Worm (Caenorhabditis elegans) whole organism, L4 larva: ENCODE data around the gene clec-186.

Experiments used
- D1046.2 ChIP-seq: fragments of 200-800 bp; sonication (Bioruptor generic); IDR thresholded peaks from 2 replicates; pipeline ENCODE4 v1.3.6; 2022; ENCODE audit warnings: missing genetic modification characterization, missing compliant biosample characterization
- T26A8.4 ChIP-seq: fragments of 200-800 bp; sonication (Bioruptor generic); IDR thresholded peaks from 2 replicates; pipeline ENCODE4 v1.3.6; 2022; ENCODE audit warnings: missing genetic modification characterization, missing compliant biosample characterization
- Y105C5A.15 ChIP-seq: fragments of 200-800 bp; sonication (Bioruptor generic); IDR thresholded peaks from 2 replicates; pipeline ENCODE4 v1.3.6; 2022; ENCODE audit warnings: missing genetic modification characterization, missing compliant biosample characterization
- Y48G9A.11 ChIP-seq: fragments of 200-800 bp; sonication (Bioruptor generic); IDR thresholded peaks from 2 replicates; pipeline ENCODE4 v1.3.6; 2022; ENCODE audit warnings: missing genetic modification reagents, missing genetic modification characterization, missing compliant biosample characterization
- ZK546.5 ChIP-seq, 2 experiments: sonication (generic microtip); optimal IDR thresholded peaks; 2 replicates each; lab custom pipeline; 2017; ENCODE audit warnings: missing biosample characterization in 2 of 2, missing genetic modification characterization in 2 of 2
- ceh-62 ChIP-seq: sonication (generic microtip); optimal IDR thresholded peaks from 2 replicates; lab custom pipeline; 2017; ENCODE audit warnings: missing biosample characterization, missing genetic modification characterization
- cey-2 ChIP-seq: sonication (generic microtip); optimal IDR thresholded peaks from 3 replicates; lab custom pipeline; 2017; ENCODE audit warnings: missing genetic modification characterization, mild to moderate bottlenecking, missing compliant biosample characterization, antibody characterized with exemption, borderline replicate concordance; ENCODE audit not compliant: insufficient read depth
- daf-12 ChIP-seq: fragments of 150-350 bp; optimal IDR thresholded peaks from 2 replicates; lab custom pipeline; 2014; ENCODE audit warnings: missing biosample characterization, missing genetic modification reagents, missing genetic modification characterization
- daf-16 ChIP-seq, 3 experiments: sonication (generic microtip); optimal IDR thresholded peaks; 2 replicates each; lab custom pipeline; 2016 to 2017; ENCODE audit warnings: missing genetic modification characterization in 3 of 3, missing genetic modification reagents in 3 of 3, mild to moderate bottlenecking in 2 of 3, missing compliant biosample characterization in 2 of 3, missing biosample characterization in 1 of 3, moderate library complexity in 1 of 3
- daf-8 ChIP-seq: fragments of 200-800 bp; sonication (Bioruptor generic); IDR thresholded peaks from 2 replicates; pipeline ENCODE4 v1.3.6; 2022; ENCODE audit warnings: missing genetic modification characterization, missing compliant biosample characterization
- dmd-6 ChIP-seq: fragments of 200-800 bp; sonication (Bioruptor generic); IDR thresholded peaks from 2 replicates; pipeline ENCODE4 v1.3.6; 2022; ENCODE audit warnings: missing genetic modification reagents, missing genetic modification characterization, missing compliant biosample characterization
- dmd-9 ChIP-seq: fragments of 200-800 bp; sonication (Bioruptor generic); IDR thresholded peaks from 2 replicates; pipeline ENCODE4 v1.3.6; 2022; ENCODE audit warnings: missing genetic modification reagents, missing genetic modification characterization, missing compliant biosample characterization
- dve-1 ChIP-seq: sonication (generic microtip); optimal IDR thresholded peaks from 2 replicates; lab custom pipeline; 2017; ENCODE audit warnings: antibody characterized with exemption, mild to moderate bottlenecking, missing genetic modification characterization, missing compliant biosample characterization; ENCODE audit not compliant: insufficient read depth
- egl-27 ChIP-seq: sonication (generic microtip); optimal IDR thresholded peaks from 3 replicates; lab custom pipeline; 2017; ENCODE audit warnings: missing biosample characterization, missing genetic modification reagents, missing genetic modification characterization
- fkh-10 ChIP-seq: fragments of 150-350 bp; optimal IDR thresholded peaks from 2 replicates; lab custom pipeline; 2014; ENCODE audit warnings: missing biosample characterization, missing genetic modification reagents, missing genetic modification characterization
- hlh-11 ChIP-seq: fragments of 200-800 bp; sonication (Bioruptor generic); optimal IDR thresholded peaks from 2 replicates; lab custom pipeline; 2018; ENCODE audit warnings: mild to moderate bottlenecking, missing genetic modification characterization, missing compliant biosample characterization
- lin-13 ChIP-seq: fragments of 150-350 bp; optimal IDR thresholded peaks from 2 replicates; lab custom pipeline; 2014; ENCODE audit warnings: missing biosample characterization, missing genetic modification reagents, missing genetic modification characterization
- lin-29 ChIP-seq: fragments of 200-800 bp; sonication (Bioruptor generic); IDR thresholded peaks from 2 replicates; pipeline ENCODE4 v1.3.6; 2022; ENCODE audit warnings: missing genetic modification reagents, missing genetic modification characterization, missing compliant biosample characterization
- madf-5 ChIP-seq, 2 experiments: fragments of 200-800 bp; sonication (Bioruptor generic); IDR thresholded peaks; 2 replicates each; pipeline ENCODE4 v1.3.6; 2022; ENCODE audit warnings: missing compliant biosample characterization in 2 of 2, missing genetic modification characterization in 2 of 2
- mep-1 ChIP-seq: fragments of 150-350 bp; sonication (generic microtip); optimal IDR thresholded peaks from 3 replicates; lab custom pipeline; 2014; ENCODE audit warnings: missing biosample characterization, missing genetic modification characterization
- mxl-3 ChIP-seq: fragments of 200-800 bp; sonication (Bioruptor generic); optimal IDR thresholded peaks from 2 replicates; lab custom pipeline; 2018; ENCODE audit warnings: mild to moderate bottlenecking, missing genetic modification characterization, missing compliant biosample characterization
- nhr-28 ChIP-seq: fragments of 150-350 bp; optimal IDR thresholded peaks from 2 replicates; lab custom pipeline; 2014; ENCODE audit warnings: missing biosample characterization, missing genetic modification characterization
- nhr-42 ChIP-seq: fragments of 200-800 bp; sonication (Bioruptor generic); IDR thresholded peaks from 2 replicates; pipeline ENCODE4 v1.3.6; 2022; ENCODE audit warnings: missing genetic modification characterization, missing compliant biosample characterization
- nhr-48 ChIP-seq: sonication (generic microtip); optimal IDR thresholded peaks from 2 replicates; lab custom pipeline; 2016; ENCODE audit warnings: mild to moderate bottlenecking, missing genetic modification characterization, missing compliant biosample characterization
- nhr-76 ChIP-seq: fragments of 150-350 bp; optimal IDR thresholded peaks from 2 replicates; lab custom pipeline; 2014; ENCODE audit warnings: missing biosample characterization, missing genetic modification characterization
- pqm-1 ChIP-seq: sonication (generic microtip); optimal IDR thresholded peaks from 2 replicates; lab custom pipeline; 2017; ENCODE audit warnings: missing biosample characterization, missing genetic modification characterization
- rbr-2 ChIP-seq: sonication (generic microtip); optimal IDR thresholded peaks from 2 replicates; lab custom pipeline; 2016; ENCODE audit warnings: missing genotype, missing genetic modification characterization, missing compliant biosample characterization
- sdz-12 ChIP-seq: fragments of 200-800 bp; sonication (Bioruptor generic); optimal IDR thresholded peaks from 2 replicates; lab custom pipeline; 2018; ENCODE audit warnings: mild to moderate bottlenecking, missing genetic modification characterization, missing compliant biosample characterization
- snpc-4 ChIP-seq: fragments of 150-350 bp; optimal IDR thresholded peaks from 2 replicates; lab custom pipeline; 2014; ENCODE audit warnings: missing biosample characterization, missing genetic modification characterization
- tag-97 ChIP-seq: fragments of 200-800 bp; sonication (Bioruptor generic); IDR thresholded peaks from 2 replicates; pipeline ENCODE4 v1.3.6; 2022; ENCODE audit warnings: missing genetic modification characterization, missing compliant biosample characterization
- tra-1 ChIP-seq: fragments of 200-800 bp; sonication (Bioruptor generic); IDR thresholded peaks from 2 replicates; pipeline ENCODE4 v1.3.6; 2022; ENCODE audit warnings: missing genetic modification reagents, missing genetic modification characterization, missing compliant biosample characterization
- unc-130 ChIP-seq: sonication (generic microtip); optimal IDR thresholded peaks from 2 replicates; lab custom pipeline; 2016; ENCODE audit warnings: missing genetic modification reagents, missing genetic modification characterization, missing compliant biosample characterization
- unc-62 ChIP-seq, 3 experiments: fragments of 150-350 bp in 1 of 3; sonication (generic microtip); optimal IDR thresholded peaks in 2 of 3; peaks in 1 of 3; 1 replicate in 1 of 3; 2 replicates in 2 of 3; lab custom pipeline; 2014 to 2017; ENCODE audit warnings: missing biosample characterization in 3 of 3, missing genetic modification characterization in 3 of 3, missing genetic modification reagents in 3 of 3, missing genotype in 1 of 3
- zag-1 ChIP-seq: fragments of 150-350 bp; optimal IDR thresholded peaks from 2 replicates; lab custom pipeline; 2014; ENCODE audit warnings: missing biosample characterization, missing genetic modification characterization
- zfp-2 ChIP-seq: sonication (generic microtip); optimal IDR thresholded peaks from 2 replicates; lab custom pipeline; 2016; ENCODE audit warnings: mild to moderate bottlenecking, missing genetic modification characterization, missing compliant biosample characterization
- ztf-7 ChIP-seq: fragments of 150-350 bp; optimal IDR thresholded peaks from 2 replicates; lab custom pipeline; 2014; ENCODE audit warnings: missing biosample characterization, missing genetic modification characterization

clec-186 gene

ce11 chrIV:12911990-12912389 is 46.1 kb downstream of the clec-186 start, which contains the start of gene K08D8.5:
Gene K08D8.5, minus strand, starts transcription at chrIV:12912129.
- TF ChIP-seq nhr-28 (tag; lab: Kevin White, UChicago), result peak; percentile 49
- TF ChIP-seq sdz-12 (GFP tag; lab: Kevin White, UChicago), result no peak
- TF ChIP-seq hlh-11 (tag; lab: Kevin White, UChicago), result peak; percentile 7
- peak; percentile 70 for TF ChIP-seq dmd-6
- peak; percentile 44 for TF ChIP-seq pqm-1 (tag; lab: Kevin White, UChicago)
- no peak for TF ChIP-seq lin-29 (GFP tag; lab: Robert Waterston, UW)
- TF ChIP-seq, all 104 proteins: peak for 4

- TF ChIP-seq ztf-7 (tag; lab: Kevin White, UChicago) (no peak), T26A8.4 (GFP tag; lab: Robert Waterston, UW) (no peak), unc-62 (GFP tag; optimal IDR thresholded peaks at IDR 0.05 in 1 of 2; lab: Kevin White, UChicago) (peak in 1 of 2 experiments; percentile 97), unc-62 (tag; optimal IDR thresholded peaks at IDR 0.05; lab: Kevin White, UChicago) (no peak), rbr-2 (tag; lab: Kevin White, UChicago) (no peak), daf-16 (GFP tag; optimal IDR thresholded peaks at IDR 0.05; lab: Kevin White, UChicago) (no peak), daf-16 (tag; optimal IDR thresholded peaks at IDR 0.05; lab: Kevin White, UChicago) (no peak), Y105C5A.15 (GFP tag; lab: Robert Waterston, UW) (no peak)
These were observed 48.7 kb downstream of the clec-186 start, which contains the start of gene irg-6 for ce11 chrIV:12914532-12915019. Gene irg-6, minus strand, starts transcription at chrIV:12914969.

- TF ChIP-seq unc-130 (GFP tag; lab: Kevin White, UChicago), result no peak
- no peak for TF ChIP-seq daf-12 (tag; lab: Kevin White, UChicago)
- TF ChIP-seq rbr-2 (tag; lab: Kevin White, UChicago), result no peak
- no peak for TF ChIP-seq madf-5 (GFP tag; IDR thresholded peaks at IDR 0.05; lab: Robert Waterston, UW)
- no peak for TF ChIP-seq nhr-42 (GFP tag; lab: Robert Waterston, UW)
- no peak for TF ChIP-seq daf-8 (GFP tag; lab: Robert Waterston, UW)
- TF ChIP-seq nhr-48, result no peak
- TF ChIP-seq mxl-3, result no peak
- no peak for TF ChIP-seq Y48G9A.11 (GFP tag; lab: Robert Waterston, UW)
- TF ChIP-seq cey-2 (tag; lab: Kevin White, UChicago), result no peak
- no peak for TF ChIP-seq zfp-2
- TF ChIP-seq tag-97 (GFP tag; lab: Robert Waterston, UW), result no peak
- TF ChIP-seq D1046.2 (GFP tag; lab: Robert Waterston, UW), result no peak
- no peak for TF ChIP-seq mep-1 (tag; lab: Kevin White, UChicago)
- no peak for TF ChIP-seq tra-1 (GFP tag; lab: Robert Waterston, UW)
- TF ChIP-seq zag-1 (tag; lab: Kevin White, UChicago), result no peak
- no peak for TF ChIP-seq snpc-4 (tag; lab: Kevin White, UChicago)
- no peak for TF ChIP-seq ceh-62 (tag; lab: Kevin White, UChicago)
- TF ChIP-seq nhr-76 (tag; lab: Kevin White, UChicago), result no peak
- no peak for TF ChIP-seq ZK546.5 (tag; optimal IDR thresholded peaks at IDR 0.05; lab: Kevin White, UChicago)
These were observed 49.6 kb downstream of the clec-186 start, which contains the start of gene srz-15 for ce11 chrIV:12915479-12915878. Gene srz-15, plus strand, starts transcription at chrIV:12915779.

- TF ChIP-seq egl-27 (tag; lab: Kevin White, UChicago) (no peak), dve-1 (tag; lab: Kevin White, UChicago) (no peak), fkh-10 (GFP tag; lab: Kevin White, UChicago) (no peak), lin-13 (GFP tag; lab: Kevin White, UChicago) (no peak), dmd-9 (GFP tag; lab: Robert Waterston, UW) (no peak)
These were observed 52.3 kb downstream of the clec-186 start, which contains the start of gene C32H11.3 for ce11 chrIV:12918256-12918655. Gene C32H11.3, plus strand, starts transcription at chrIV:12918556.
